Fruit fly (Drosophila melanogaster) whole organism, embryonic: ENCODE results near the gene Neto.
A peak's percentile ranks its signal among the peaks of the same experiment; 100 is the strongest.

ENCODE experiments used
- Asciz ChIP-seq: fragments of 200-800 bp; sonication (Bioruptor generic); optimal IDR thresholded peaks from 2 replicates; lab custom pipeline; 2017; ENCODE audit warnings: missing biosample characterization, mild to moderate bottlenecking, missing genetic modification characterization, missing genetic modification reagents
- Atf-2 ChIP-seq: fragments of 200-800 bp; sonication (Bioruptor generic); optimal IDR thresholded peaks from 2 replicates; lab custom pipeline; 2016; ENCODE audit warnings: missing biosample characterization, missing genetic modification characterization
- CG10462 ChIP-seq: fragments of 200-800 bp; sonication (Bioruptor generic); optimal IDR thresholded peaks from 2 replicates; lab custom pipeline; 2016; ENCODE audit warnings: missing biosample characterization, missing genetic modification characterization
- CG12155 ChIP-seq: fragments of 200-800 bp; sonication (Bioruptor generic); optimal IDR thresholded peaks from 3 replicates; lab custom pipeline; 2016; ENCODE audit warnings: missing biosample characterization, missing genetic modification characterization
- CG12659 ChIP-seq: fragments of 200-800 bp; sonication (Bioruptor generic); optimal IDR thresholded peaks from 3 replicates; lab custom pipeline; 2017; ENCODE audit warnings: mild to moderate bottlenecking, missing biosample characterization, missing genetic modification reagents, missing genetic modification characterization
- CG13775 ChIP-seq: fragments of 200-800 bp; sonication (Bioruptor generic); optimal IDR thresholded peaks from 3 replicates; lab custom pipeline; 2017; ENCODE audit warnings: missing biosample characterization, mild to moderate bottlenecking, missing genetic modification characterization
- CG1603 ChIP-seq: fragments of 200-800 bp; sonication (Bioruptor generic); optimal IDR thresholded peaks from 2 replicates; lab custom pipeline; 2019; ENCODE audit warnings: missing biosample characterization, mild to moderate bottlenecking, missing genetic modification characterization, moderate library complexity
- CG16813 ChIP-seq: fragments of 200-800 bp; sonication (Bioruptor generic); IDR thresholded peaks from 3 replicates; pipeline ENCODE4 v1.3.6; 2022; ENCODE audit warnings: missing biosample characterization, missing genetic modification characterization; ENCODE audit not compliant: partially characterized antibody
- CG2199 ChIP-seq: fragments of 200-800 bp; sonication (Bioruptor generic); IDR thresholded peaks from 3 replicates; pipeline ENCODE4 v1.3.6; 2022; ENCODE audit warnings: missing biosample characterization, missing genetic modification characterization
- CG2678 ChIP-seq: fragments of 200-800 bp; sonication (Bioruptor generic); optimal IDR thresholded peaks from 3 replicates; lab custom pipeline; 2019; ENCODE audit warnings: missing biosample characterization, mild to moderate bottlenecking, missing genetic modification characterization, moderate library complexity
- CG2889 ChIP-seq: fragments of 200-800 bp; sonication (Bioruptor generic); IDR thresholded peaks from 3 replicates; pipeline ENCODE4 v1.3.6; 2022; ENCODE audit warnings: missing biosample characterization, missing genetic modification characterization
- CG32532 ChIP-seq: fragments of 200-800 bp; sonication (Bioruptor generic); IDR thresholded peaks from 2 replicates; pipeline ENCODE4 v1.3.6; 2022; ENCODE audit warnings: missing biosample characterization, missing genetic modification characterization
- CG3847 ChIP-seq: fragments of 200-800 bp; sonication (Bioruptor generic); IDR thresholded peaks from 2 replicates; pipeline ENCODE4 v1.3.6; 2022; ENCODE audit warnings: missing biosample characterization, missing genetic modification characterization
- CG43689 ChIP-seq: fragments of 200-800 bp; sonication (Bioruptor generic); IDR thresholded peaks from 2 replicates; pipeline ENCODE4 v1.3.6; 2022; ENCODE audit warnings: missing biosample characterization, missing genetic modification characterization
- CG6683 ChIP-seq: fragments of 200-800 bp; sonication (Bioruptor generic); optimal IDR thresholded peaks from 2 replicates; lab custom pipeline; 2017; ENCODE audit warnings: missing biosample characterization, mild to moderate bottlenecking, missing genetic modification characterization, missing genetic modification reagents
- CG6765 ChIP-seq: fragments of 200-800 bp; sonication (Bioruptor generic); optimal IDR thresholded peaks from 3 replicates; lab custom pipeline; 2017; ENCODE audit warnings: missing biosample characterization, mild to moderate bottlenecking, missing genetic modification characterization
- CG7987 ChIP-seq: fragments of 200-800 bp; sonication (Bioruptor generic); optimal IDR thresholded peaks from 2 replicates; lab custom pipeline; 2018; ENCODE audit warnings: missing biosample characterization, mild to moderate bottlenecking, missing genetic modification characterization, moderate library complexity
- CG8290 ChIP-seq, 3 experiments: fragments of 200-800 bp; sonication (Bioruptor generic); optimal IDR thresholded peaks; 2 replicates each; lab custom pipeline; 2016 to 2019; ENCODE audit warnings: missing biosample characterization in 3 of 3, missing genetic modification characterization in 3 of 3, mild to moderate bottlenecking in 2 of 3, moderate library complexity in 1 of 3
- CG9437 ChIP-seq: fragments of 200-800 bp; sonication (Bioruptor generic); optimal IDR thresholded peaks from 2 replicates; lab custom pipeline; 2018; ENCODE audit warnings: missing biosample characterization, mild to moderate bottlenecking, missing genetic modification characterization
- Dad ChIP-seq: fragments of 200-800 bp; sonication (Bioruptor generic); optimal IDR thresholded peaks from 3 replicates; lab custom pipeline; 2016; ENCODE audit warnings: missing biosample characterization, missing genetic modification characterization
- Elba2 ChIP-seq: fragments of 200-800 bp; sonication (Bioruptor generic); optimal IDR thresholded peaks from 3 replicates; lab custom pipeline; 2016; ENCODE audit warnings: missing biosample characterization, missing genetic modification characterization
- Gug ChIP-seq: fragments of 200-800 bp; sonication (Bioruptor generic); IDR thresholded peaks from 4 replicates; pipeline ENCODE4 v1.3.6; 2022; ENCODE audit warnings: missing biosample characterization, missing genetic modification characterization
- H2.0 ChIP-seq: fragments of 200-800 bp; sonication (Bioruptor generic); IDR thresholded peaks from 2 replicates; pipeline ENCODE4 v1.3.6; 2022; ENCODE audit warnings: missing biosample characterization, missing genetic modification characterization
- HHEX ChIP-seq: fragments of 200-800 bp; sonication (Bioruptor generic); optimal IDR thresholded peaks from 3 replicates; lab custom pipeline; 2017; ENCODE audit warnings: missing biosample characterization, mild to moderate bottlenecking, missing genetic modification characterization, missing genetic modification reagents
- HmgZ ChIP-seq: fragments of 200-800 bp; sonication (Bioruptor generic); optimal IDR thresholded peaks from 2 replicates; lab custom pipeline; 2018; ENCODE audit warnings: missing biosample characterization, mild to moderate bottlenecking, missing genetic modification characterization
- Hr39 ChIP-seq: fragments of >200 bp; optimal IDR thresholded peaks from 2 replicates; lab custom pipeline; 2017
- MTF-1 ChIP-seq: fragments of 200-800 bp; sonication (Bioruptor generic); optimal IDR thresholded peaks from 2 replicates; lab custom pipeline; 2018; ENCODE audit warnings: missing biosample characterization, mild to moderate bottlenecking, missing genetic modification characterization, borderline replicate concordance
- Pdp1 ChIP-seq, 2 experiments: fragments of 200-800 bp; sonication (Bioruptor generic); optimal IDR thresholded peaks; 3 replicates each; lab custom pipeline; 2016; ENCODE audit warnings: missing biosample characterization in 2 of 2, missing genetic modification characterization in 2 of 2, mild to moderate bottlenecking in 1 of 2, moderate library complexity in 1 of 2
- Ptx1 ChIP-seq: fragments of 200-800 bp; sonication (Bioruptor generic); IDR thresholded peaks from 2 replicates; pipeline ENCODE4 v1.3.6; 2022; ENCODE audit warnings: missing biosample characterization, missing genetic modification characterization
- Ravus ChIP-seq: fragments of 200-800 bp; sonication (Bioruptor generic); IDR thresholded peaks from 2 replicates; pipeline ENCODE4 v1.3.6; 2022; ENCODE audit warnings: missing biosample characterization, missing genetic modification characterization
- Rx ChIP-seq: fragments of 200-800 bp; sonication (Bioruptor generic); IDR thresholded peaks from 2 replicates; pipeline ENCODE4 v1.3.6; 2022; ENCODE audit warnings: missing biosample characterization, missing genetic modification characterization
- Sry-β ChIP-seq: fragments of 200-800 bp; sonication (Bioruptor generic); optimal IDR thresholded peaks from 2 replicates; lab custom pipeline; 2018; ENCODE audit warnings: missing biosample characterization, mild to moderate bottlenecking, missing genetic modification characterization, moderate library complexity
- ash1 ChIP-seq: fragments of 200-800 bp; sonication (Bioruptor generic); optimal IDR thresholded peaks from 2 replicates; lab custom pipeline; 2018; ENCODE audit warnings: missing biosample characterization, mild to moderate bottlenecking, missing genetic modification characterization
- cwo ChIP-seq: fragments of 200-800 bp; sonication (Bioruptor generic); optimal IDR thresholded peaks from 3 replicates; lab custom pipeline; 2017; ENCODE audit warnings: missing biosample characterization, missing genetic modification characterization, mild to moderate bottlenecking, moderate library complexity, missing genetic modification reagents
- da ChIP-seq: fragments of 200-800 bp; sonication (Bioruptor generic); optimal IDR thresholded peaks from 2 replicates; lab custom pipeline; 2016; ENCODE audit warnings: missing biosample characterization, missing genetic modification characterization
- dimm ChIP-seq: fragments of 200-800 bp; sonication (Bioruptor generic); IDR thresholded peaks from 2 replicates; pipeline ENCODE4 v1.3.6; 2022; ENCODE audit warnings: missing biosample characterization, missing genetic modification characterization
- fd96Cb ChIP-seq: fragments of 200-800 bp; sonication (Bioruptor generic); optimal IDR thresholded peaks from 2 replicates; lab custom pipeline; 2018; ENCODE audit warnings: missing biosample characterization, mild to moderate bottlenecking, missing genetic modification characterization, moderate library complexity
- gcm2 ChIP-seq: fragments of 200-800 bp; sonication (Bioruptor generic); optimal IDR thresholded peaks from 2 replicates; lab custom pipeline; 2016; ENCODE audit warnings: missing biosample characterization, missing genetic modification characterization
- grau ChIP-seq: fragments of 200-800 bp; optimal IDR thresholded peaks from 3 replicates; lab custom pipeline; 2019; ENCODE audit warnings: missing biosample characterization, mild to moderate bottlenecking, missing genetic modification characterization, moderate library complexity
- gro ChIP-seq: fragments of 200-800 bp; sonication (Bioruptor generic); optimal IDR thresholded peaks from 2 replicates; lab custom pipeline; 2016; ENCODE audit warnings: missing biosample characterization, missing genetic modification characterization
- hb ChIP-seq: fragments of 200-800 bp; sonication (Bioruptor generic); IDR thresholded peaks from 3 replicates; pipeline ENCODE4 v1.3.6; 2022; ENCODE audit warnings: missing biosample characterization, missing genetic modification characterization; ENCODE audit not compliant: partially characterized antibody
- ind ChIP-seq: fragments of 200-800 bp; sonication (Bioruptor generic); optimal IDR thresholded peaks from 3 replicates; lab custom pipeline; 2016; ENCODE audit warnings: missing biosample characterization, missing genetic modification characterization
- jumu ChIP-seq: fragments of 200-800 bp; sonication (Bioruptor generic); optimal IDR thresholded peaks from 3 replicates; lab custom pipeline; 2016; ENCODE audit warnings: missing biosample characterization, missing genetic modification characterization
- ken ChIP-seq: fragments of 200-800 bp; sonication (Bioruptor generic); IDR thresholded peaks from 3 replicates; pipeline ENCODE4 v1.3.6; 2022; ENCODE audit warnings: missing biosample characterization, missing genetic modification characterization
- pros ChIP-seq: fragments of 200-800 bp; sonication (Bioruptor generic); optimal IDR thresholded peaks from 3 replicates; lab custom pipeline; 2019; ENCODE audit warnings: missing biosample characterization, mild to moderate bottlenecking, missing genetic modification characterization, moderate library complexity
- pzg ChIP-seq: fragments of 200-800 bp; sonication (Bioruptor generic); optimal IDR thresholded peaks from 3 replicates; lab custom pipeline; 2018; ENCODE audit warnings: missing biosample characterization, mild to moderate bottlenecking, missing genetic modification characterization, moderate library complexity
- sisA ChIP-seq: fragments of 200-800 bp; sonication (Bioruptor generic); IDR thresholded peaks from 2 replicates; pipeline ENCODE4 v1.3.6; 2022; ENCODE audit warnings: missing biosample characterization, missing genetic modification characterization
- so ChIP-seq: fragments of 200-800 bp; sonication (Bioruptor generic); IDR thresholded peaks from 3 replicates; pipeline ENCODE4 v1.3.6; 2022; ENCODE audit warnings: missing biosample characterization, missing genetic modification characterization
- stwl ChIP-seq: fragments of 200-800 bp; sonication (Bioruptor generic); optimal IDR thresholded peaks from 3 replicates; lab custom pipeline; 2018; ENCODE audit warnings: missing biosample characterization, mild to moderate bottlenecking, missing genetic modification characterization, moderate library complexity
- tap ChIP-seq: fragments of 200-800 bp; optimal IDR thresholded peaks from 3 replicates; lab custom pipeline; 2019; ENCODE audit warnings: missing biosample characterization, mild to moderate bottlenecking, missing genetic modification characterization, moderate library complexity
- toy ChIP-seq: fragments of 200-800 bp; sonication (Bioruptor generic); IDR thresholded peaks from 2 replicates; pipeline ENCODE4 v1.3.6; 2022; ENCODE audit warnings: missing biosample characterization, missing genetic modification characterization
- yki ChIP-seq: fragments of >200 bp; optimal IDR thresholded peaks from 3 replicates; lab custom pipeline; 2018

Gene Neto

DNA sequence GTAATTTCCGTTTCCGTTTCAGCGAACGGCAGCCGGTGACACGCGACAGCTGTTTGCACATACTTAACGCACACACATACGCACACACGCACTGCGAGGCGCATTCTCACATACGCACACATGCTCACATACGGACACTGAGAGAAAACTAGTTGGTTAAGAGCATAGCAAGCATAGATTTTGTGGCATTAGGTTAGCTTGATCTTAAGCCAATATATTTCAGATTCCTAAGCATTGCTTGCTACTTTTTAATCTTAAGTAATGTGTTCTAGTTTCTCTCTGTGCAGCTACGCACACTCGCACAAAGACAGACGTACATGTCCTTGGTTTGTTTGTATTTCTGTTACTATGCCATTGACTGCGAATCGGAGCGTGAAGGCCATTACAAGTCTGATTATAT is 11.6 kb upstream of the Neto start (continued):
- TF ChIP-seq hb (GFP tag; lab: Robert Waterston, UW) (no peak), CG3847 (GFP tag; lab: Robert Waterston, UW) (no peak), Atf-2 (GFP tag; lab: Kevin White, UChicago) (no peak), Rx (GFP tag; lab: Robert Waterston, UW) (no peak), CG12659 (no peak), pros (GFP tag; lab: Kevin White, UChicago) (no peak), HmgZ (no peak), CG2199 (GFP tag; lab: Robert Waterston, UW) (no peak), so (GFP tag; lab: Robert Waterston, UW) (no peak), stwl (tag; lab: Kevin White, UChicago) (no peak), CG1603 (no peak), Asciz (GFP tag; lab: Kevin White, UChicago) (no peak), da (GFP tag; lab: Kevin White, UChicago) (no peak), CG2889 (GFP tag; lab: Robert Waterston, UW) (no peak), cwo (GFP tag; lab: Kevin White, UChicago) (peak; percentile 12), tap (no peak), H2.0 (no peak), CG6765 (GFP tag; lab: Kevin White, UChicago) (no peak), Hr39 (no peak), CG16813 (GFP tag; lab: Robert Waterston, UW) (no peak), Sry-β (GFP tag; lab: Kevin White, UChicago) (no peak), gcm2 (GFP tag; lab: Kevin White, UChicago) (no peak), ash1 (GFP tag; lab: Kevin White, UChicago) (no peak), Gug (0 out of 4 replicates have a peak, but pooled peaks have one; percentile 29), yki (lab: Kevin White, UChicago) (no peak), dimm (GFP tag; lab: Robert Waterston, UW) (no peak), ind (GFP tag; lab: Kevin White, UChicago) (peak; percentile 22), Pdp1 (GFP tag; optimal IDR thresholded peaks at IDR 0.05; lab: Kevin White, UChicago) (no peak), CG13775 (no peak), CG6683 (GFP tag; lab: Kevin White, UChicago) (no peak), gro (GFP tag; lab: Kevin White, UChicago) (no peak), toy (no peak), Ptx1 (GFP tag; lab: Robert Waterston, UW) (peak; percentile 11; the same call in 1 of the 2 replicates), CG9437 (GFP tag; lab: Kevin White, UChicago) (no peak), CG32532 (GFP tag; lab: Robert Waterston, UW) (0 out of 2 replicates have a peak, but pooled peaks have one; percentile 13), ken (GFP tag; lab: Robert Waterston, UW) (0 out of 3 replicates have a peak, but pooled peaks have one; percentile 16), CG12155 (GFP tag; lab: Kevin White, UChicago) (no peak), CG7987 (no peak), Elba2 (no peak), Ravus (GFP tag; lab: Robert Waterston, UW) (no peak), pzg (GFP tag; lab: Kevin White, UChicago) (no peak), jumu (GFP tag; lab: Kevin White, UChicago) (no peak), fd96Cb (tag; lab: Kevin White, UChicago) (no peak), CG43689 (no peak), CG8290 (GFP tag; optimal IDR thresholded peaks at IDR 0.05; lab: Kevin White, UChicago) (no peak), CG8290 (tag; optimal IDR thresholded peaks at IDR 0.05; lab: Kevin White, UChicago) (peak in 1 of 2 experiments; percentile 41), CG2678 (tag; lab: Kevin White, UChicago) (peak; percentile 43), sisA (GFP tag; lab: Robert Waterston, UW) (peak; percentile 13; the same call in 1 of the 2 replicates), CG10462 (GFP tag; lab: Kevin White, UChicago) (no peak), MTF-1 (GFP tag; lab: Kevin White, UChicago) (no peak), HHEX (peak; percentile 9), Dad (GFP tag; lab: Kevin White, UChicago) (no peak), grau (tag; lab: Kevin White, UChicago) (no peak)
